Worm (Caenorhabditis elegans) whole organism, early embryonic: ENCODE data around the gene clc-2.

Experiments
- B0310.2 ChIP-seq: sonication (generic microtip); optimal IDR thresholded peaks from 2 replicates; lab custom pipeline; 2016; ENCODE audit warnings: mild to moderate bottlenecking, missing genetic modification characterization, missing compliant biosample characterization
- aly-1 ChIP-seq: sonication (generic microtip); optimal IDR thresholded peaks from 2 replicates; lab custom pipeline; 2016; ENCODE audit warnings: missing genetic modification characterization, missing compliant biosample characterization
- ama-1 ChIP-seq: fragments of 150-350 bp; optimal IDR thresholded peaks from 2 replicates; lab custom pipeline; 2014
- ets-7 ChIP-seq: sonication (generic microtip); optimal IDR thresholded peaks from 2 replicates; lab custom pipeline; 2016; ENCODE audit warnings: missing genotype, missing genetic modification characterization, missing compliant biosample characterization
- flt-1 ChIP-seq: fragments of 200-800 bp; sonication (Bioruptor generic); IDR thresholded peaks from 2 replicates; pipeline ENCODE4 v1.3.6; 2022; ENCODE audit warnings: missing genetic modification characterization, missing compliant biosample characterization
- hmbx-1 ChIP-seq: sonication (generic microtip); optimal IDR thresholded peaks from 2 replicates; lab custom pipeline; 2016; ENCODE audit warnings: mild to moderate bottlenecking, missing genetic modification characterization, missing compliant biosample characterization
- hmg-4 ChIP-seq: fragments of 200-800 bp; sonication (Bioruptor generic); optimal IDR thresholded peaks from 2 replicates; lab custom pipeline; 2018; ENCODE audit warnings: mild to moderate bottlenecking, missing genetic modification characterization, missing compliant biosample characterization
- pes-1 ChIP-seq: fragments of 200-800 bp; sonication (Bioruptor generic); IDR thresholded peaks from 2 replicates; pipeline ENCODE4 v1.3.6; 2022; ENCODE audit warnings: missing genetic modification reagents, missing genetic modification characterization, missing compliant biosample characterization
- sea-1 ChIP-seq: fragments of 200-800 bp; sonication (Bioruptor generic); conservative IDR thresholded peaks from 2 replicates; pipeline ENCODE4 v1.3.6; 2022; ENCODE audit warnings: missing genetic modification characterization, missing compliant biosample characterization
- tbx-11 ChIP-seq: fragments of 200-800 bp; sonication (Bioruptor generic); IDR thresholded peaks from 2 replicates; pipeline ENCODE4 v1.3.6; 2022; ENCODE audit warnings: missing genetic modification characterization, missing compliant biosample characterization
- tbx-37 ChIP-seq: fragments of 200-800 bp; sonication (Bioruptor generic); conservative IDR thresholded peaks from 2 replicates; pipeline ENCODE4 v1.3.6; 2022; ENCODE audit warnings: missing genetic modification reagents, missing genetic modification characterization, missing compliant biosample characterization

DNA sequence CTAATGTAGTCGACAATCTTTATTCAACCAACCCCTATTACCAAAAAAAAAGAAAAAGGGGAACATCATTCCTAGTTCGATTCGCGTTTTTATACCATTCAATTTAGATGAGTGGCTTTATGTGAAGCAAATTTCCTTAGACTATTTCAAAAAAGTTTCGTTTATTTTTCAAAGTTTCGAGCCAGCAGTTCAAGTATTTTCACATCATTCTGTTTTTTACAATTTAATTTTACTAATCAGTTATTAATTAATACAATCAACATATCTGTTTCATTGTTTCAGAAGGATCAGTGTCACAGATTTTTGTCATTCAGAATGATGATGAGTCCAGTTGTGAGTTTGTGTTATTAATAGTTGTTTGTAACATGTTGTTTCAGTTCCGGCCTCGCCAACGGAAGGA, 21.3 kb upstream of the clc-2 start, which contains the start of gene C10A4.2:
- TF ChIP-seq ets-7 (tag; lab: Kevin White, UChicago) (no peak), hmbx-1 (tag; lab: Kevin White, UChicago) (no peak), ama-1 (no peak), pes-1 (no peak), aly-1 (no peak), sea-1 (no peak), tbx-37 (GFP tag; lab: Robert Waterston, UW) (no peak), flt-1 (GFP tag; lab: Robert Waterston, UW) (no peak), hmg-4 (GFP tag; lab: Kevin White, UChicago) (no peak), tbx-11 (GFP tag; lab: Robert Waterston, UW) (no peak), B0310.2 (tag; lab: Kevin White, UChicago) (no peak)
